Worm (Caenorhabditis elegans): ENCODE results near the gene ZK856.7.

DNA sequence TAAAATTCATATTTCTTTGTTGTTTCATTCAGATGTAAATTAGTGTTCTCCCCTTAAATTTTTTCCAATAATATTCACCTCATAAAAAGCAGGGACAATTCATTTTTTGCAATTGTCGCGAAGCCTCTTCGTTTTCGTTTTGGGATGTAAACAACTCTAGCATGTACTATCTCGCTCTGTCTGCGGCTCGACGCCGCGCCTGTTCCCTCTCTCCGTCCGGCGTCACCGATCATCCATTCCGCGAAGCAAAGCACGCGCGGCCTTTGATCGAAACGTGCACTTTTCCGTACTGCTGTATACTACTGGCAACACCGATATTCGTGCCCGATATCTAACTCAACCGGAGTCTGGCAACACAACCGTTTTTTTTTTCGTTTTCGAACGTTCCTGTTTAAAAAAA is 45.1 kb downstream of the ZK856.7 start:
- TF ChIP-seq flt-1 (GFP tag; IDR thresholded peaks at IDR 0.05) = no peak
- TF ChIP-seq klf-2 (GFP tag; conservative IDR thresholded peaks at IDR 0.05) = no peak
- TF ChIP-seq ref-1 (GFP tag; conservative IDR thresholded peaks at IDR 0.05) = no peak
- no peak for TF ChIP-seq T22C8.4 (GFP tag; IDR thresholded peaks at IDR 0.05)
- TF ChIP-seq cog-1 (tag; optimal IDR thresholded peaks at IDR 0.05) = no peak
- TF ChIP-seq ztf-23 (GFP tag; IDR thresholded peaks at IDR 0.05) = no peak
